Worm (Caenorhabditis elegans) whole organism, L4/young adult: Measurements from ENCODE around the gene Y9C12A.1.

Experiments used
- W03F9.2 ChIP-seq: fragments of 150-350 bp; optimal IDR thresholded peaks from 2 replicates; lab custom pipeline; 2014; ENCODE audit warnings: missing biosample characterization, missing genetic modification characterization
- dao-5 ChIP-seq: sonication (generic microtip); optimal IDR thresholded peaks from 2 replicates; lab custom pipeline; 2016; ENCODE audit warnings: missing genotype, missing genetic modification characterization, moderate library complexity, missing compliant biosample characterization
- him-1 ChIP-seq: sonication (generic microtip); optimal IDR thresholded peaks from 2 replicates; lab custom pipeline; 2016; ENCODE audit warnings: missing genotype, missing genetic modification reagents, missing genetic modification characterization, missing compliant biosample characterization

DNA sequence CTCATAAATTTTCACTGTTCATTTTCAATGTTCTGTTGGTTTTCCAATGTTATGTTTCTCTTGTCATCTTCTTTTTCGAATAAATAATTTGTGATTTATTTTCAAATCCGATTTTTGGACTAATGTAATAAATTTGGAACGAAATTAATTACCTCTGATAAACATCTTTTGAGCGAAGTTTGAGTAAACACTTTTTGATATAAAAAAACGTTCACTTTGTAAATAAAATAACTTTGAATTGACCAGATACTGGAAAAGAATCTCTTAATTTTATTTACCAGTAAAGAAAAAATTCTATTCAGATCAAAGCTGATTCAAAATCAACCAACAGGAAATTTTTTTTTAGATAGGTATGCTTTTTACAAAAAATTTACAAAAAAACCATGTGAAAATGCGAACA, 10.8 kb downstream of the Y9C12A.1 start, which contains the start of gene lgc-32:
- TF ChIP-seq him-1 (tag; lab: Kevin White, UChicago): no peak
- no peak for TF ChIP-seq W03F9.2 (tag; lab: Kevin White, UChicago)
- no peak for TF ChIP-seq dao-5 (tag; lab: Kevin White, UChicago)
